Worm (Caenorhabditis elegans): ENCODE results near the gene F58F12.3.

The F58F12.3 gene

ce11 chrII:6370110-6370509, 21.0 kb downstream of the F58F12.3 start (continued):
- TF ChIP-seq lin-14 (GFP tag; optimal IDR thresholded peaks at IDR 0.05), result peak; percentile 96
- no peak for TF ChIP-seq nhr-84 (tag; optimal IDR thresholded peaks at IDR 0.05)
- no peak for TF ChIP-seq pax-3 (tag; optimal IDR thresholded peaks at IDR 0.05)
- peak; percentile 20 for TF ChIP-seq nhr-237 (tag; optimal IDR thresholded peaks at IDR 0.05)
- TF ChIP-seq xbp-1 (tag; optimal IDR thresholded peaks at IDR 0.05), result peak; percentile 83
- peak; percentile 88 for TF ChIP-seq fkh-8 (tag; optimal IDR thresholded peaks at IDR 0.05)
- no peak for TF ChIP-seq sptf-1 (tag; optimal IDR thresholded peaks at IDR 0.05)
- no peak for TF ChIP-seq unc-62 (GFP tag; optimal IDR thresholded peaks at IDR 0.05)
- TF ChIP-seq ces-1 (GFP tag; optimal IDR thresholded peaks at IDR 0.05), result no peak
- TF ChIP-seq C16A3.4 (tag; optimal IDR thresholded peaks at IDR 0.05), result peak; percentile 81
- peak; percentile 85 for TF ChIP-seq isw-1 (GFP tag; IDR thresholded peaks at IDR 0.05)
- TF ChIP-seq unc-30 (tag; optimal IDR thresholded peaks at IDR 0.05), result no peak
- TF ChIP-seq nhr-20 (tag; optimal IDR thresholded peaks at IDR 0.05), result peak; percentile 91

DNA sequence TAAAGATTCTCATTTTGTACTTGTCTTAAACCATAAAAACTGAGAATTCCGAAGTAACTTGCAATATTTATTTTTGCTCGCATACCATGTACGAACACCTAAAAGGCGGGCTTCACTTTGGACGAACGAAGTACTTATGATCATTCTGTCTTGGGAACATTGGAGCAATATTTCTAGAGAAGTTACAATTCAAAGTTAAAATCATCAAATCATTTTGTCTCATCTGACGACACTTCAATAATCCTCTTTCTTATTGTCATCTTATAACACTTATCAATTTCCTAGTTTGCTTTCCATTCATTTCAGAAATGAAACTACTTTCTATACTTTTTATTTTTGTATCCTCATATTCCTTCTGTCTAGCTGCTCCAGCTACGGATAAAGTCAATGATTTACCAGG, 24.4 kb downstream of the F58F12.3 start, which contains the start of gene ctsa-4.1:
Gene ctsa-4.1 (plus strand): TSS at position 301 of the 400 bp plus-strand sequence.
- TF ChIP-seq xbp-1 (tag; optimal IDR thresholded peaks at IDR 0.05) (no peak), mdl-1 (tag; optimal IDR thresholded peaks at IDR 0.05) (no peak), efl-1 (optimal IDR thresholded peaks at IDR 0.05) (no peak), efl-1 (GFP tag; optimal IDR thresholded peaks at IDR 0.05 in 1 of 2) (peak in 1 of 2 experiments; percentile 24)

- TF ChIP-seq nhr-19 (GFP tag; conservative IDR thresholded peaks at IDR 0.05) (no peak), efl-3 (GFP tag; optimal IDR thresholded peaks at IDR 0.05) (no peak), ceh-82 (tag; optimal IDR thresholded peaks at IDR 0.05) (no peak), mef-2 (tag; optimal IDR thresholded peaks at IDR 0.05) (no peak), nhr-12 (tag; optimal IDR thresholded peaks at IDR 0.05) (no peak), lin-14 (GFP tag; optimal IDR thresholded peaks at IDR 0.05) (no peak), sox-4 (tag; optimal IDR thresholded peaks at IDR 0.05) (no peak), C34B4.2 (tag; optimal IDR thresholded peaks at IDR 0.05) (no peak), nhr-20 (tag; optimal IDR thresholded peaks at IDR 0.05) (no peak), F16B12.6 (tag; optimal IDR thresholded peaks at IDR 0.05) (no peak), lsy-2 (tag; optimal IDR thresholded peaks at IDR 0.05) (no peak), unc-62 (GFP tag; optimal IDR thresholded peaks at IDR 0.05) (no peak)
These were observed 25.8 kb downstream of the F58F12.3 start, which contains the start of the genes ani-2 and clec-88 for ce11 chrII:6365237-6365815. TSS of gene ani-2 (minus strand) at chrII:6365367. TSS of gene clec-88 (plus strand) at chrII:6365722.

- TF ChIP-seq fkh-8 (tag; optimal IDR thresholded peaks at IDR 0.05) (peak; percentile 6), egl-27 (tag; optimal IDR thresholded peaks at IDR 0.05) (no peak), mab-9 (GFP tag; IDR thresholded peaks at IDR 0.05) (no peak), ceh-8 (GFP tag; optimal IDR thresholded peaks at IDR 0.05) (no peak), ceh-88 (GFP tag; IDR thresholded peaks at IDR 0.05) (no peak), lir-3 (tag; optimal IDR thresholded peaks at IDR 0.05; ENCODE audit: poor library complexity) (peak; percentile 3), dsc-1 (tag; optimal IDR thresholded peaks at IDR 0.05) (peak; percentile 53), irx-1 (tag; optimal IDR thresholded peaks at IDR 0.05) (peak; percentile 23), nhr-19 (GFP tag; conservative IDR thresholded peaks at IDR 0.05) (peak; percentile 54), fos-1 (tag; optimal IDR thresholded peaks at IDR 0.05) (peak; percentile 36), nhr-11 (tag; optimal IDR thresholded peaks at IDR 0.05) (no peak), ceh-63 (GFP tag; optimal IDR thresholded peaks at IDR 0.05) (no peak), lin-13 (GFP tag; optimal IDR thresholded peaks at IDR 0.05) (peak; percentile 65), C34B4.2 (tag; optimal IDR thresholded peaks at IDR 0.05) (no peak), lin-14 (GFP tag; optimal IDR thresholded peaks at IDR 0.05) (peak; percentile 82), sup-37 (GFP tag; optimal IDR thresholded peaks at IDR 0.05) (no peak), unc-62 (GFP tag; optimal IDR thresholded peaks at IDR 0.05) (no peak), nhr-90 (tag; optimal IDR thresholded peaks at IDR 0.05; ENCODE audit: poor library complexity) (peak; percentile 54), fkh-10 (GFP tag; optimal IDR thresholded peaks at IDR 0.05) (no peak), ces-1 (GFP tag; optimal IDR thresholded peaks at IDR 0.05) (no peak), mdl-1 (tag; optimal IDR thresholded peaks at IDR 0.05) (no peak), nhr-20 (tag; optimal IDR thresholded peaks at IDR 0.05) (peak; percentile 82), ztf-4 (tag; optimal IDR thresholded peaks at IDR 0.05) (peak; percentile 8), lin-39 (tag; optimal IDR thresholded peaks at IDR 0.05) (peak; percentile 15), xbp-1 (tag; optimal IDR thresholded peaks at IDR 0.05) (peak; percentile 66), mef-2 (tag; optimal IDR thresholded peaks at IDR 0.05) (no peak), hlh-17 (GFP tag; optimal IDR thresholded peaks at IDR 0.05; ENCODE audit: borderline replicate concordance) (no peak), Y116A8C.19 (tag; optimal IDR thresholded peaks at IDR 0.05; ENCODE audit: borderline replicate concordance) (no peak), rnt-1 (tag; optimal IDR thresholded peaks at IDR 0.05) (peak; percentile 78), snpc-4 (tag; optimal IDR thresholded peaks at IDR 0.05) (peak; percentile 53)
These were observed 30.3 kb downstream of the F58F12.3 start, which contains the start of gene K10B2.4 for ce11 chrII:6360822-6361221. TSS of gene K10B2.4 (minus strand) at chrII:6360959.
